Worm (Caenorhabditis elegans) whole organism, L3 larva: ENCODE data around the gene srw-36.

Experiments
- aly-2 ChIP-seq: fragments of 150-350 bp; optimal IDR thresholded peaks from 2 replicates; lab custom pipeline; 2014; ENCODE audit warnings: missing biosample characterization, missing genetic modification characterization
- ama-1 ChIP-seq: fragments of 150-350 bp; optimal IDR thresholded peaks from 2 replicates; lab custom pipeline; 2018
- ceh-16 ChIP-seq: sonication (generic microtip); optimal IDR thresholded peaks from 2 replicates; lab custom pipeline; 2017; ENCODE audit warnings: missing biosample characterization, missing genetic modification characterization
- ceh-28 ChIP-seq: fragments of 150-350 bp; optimal IDR thresholded peaks from 2 replicates; lab custom pipeline; 2014; ENCODE audit warnings: missing biosample characterization, missing genetic modification reagents, missing genetic modification characterization
- ceh-82 ChIP-seq: fragments of 150-350 bp; optimal IDR thresholded peaks from 2 replicates; lab custom pipeline; 2014; ENCODE audit warnings: missing biosample characterization, missing genetic modification characterization
- ceh-9 ChIP-seq: sonication (generic microtip); optimal IDR thresholded peaks from 2 replicates; lab custom pipeline; 2018; ENCODE audit warnings: missing biosample characterization, missing genetic modification characterization
- daf-12 ChIP-seq: fragments of 150-350 bp; optimal IDR thresholded peaks from 2 replicates; lab custom pipeline; 2014; ENCODE audit warnings: missing biosample characterization, missing genetic modification reagents, missing genetic modification characterization
- egl-5 ChIP-seq: fragments of 150-350 bp; optimal IDR thresholded peaks from 2 replicates; lab custom pipeline; 2017; ENCODE audit warnings: missing biosample characterization, missing genetic modification reagents, missing genetic modification characterization, inconsistent platforms
- elt-2 ChIP-seq: sonication (generic microtip); optimal IDR thresholded peaks from 2 replicates; lab custom pipeline; 2016; ENCODE audit warnings: missing genetic modification reagents, mild to moderate bottlenecking, missing genetic modification characterization, missing compliant biosample characterization
- elt-3 ChIP-seq, 3 experiments: fragments of 150-350 bp in 1 of 3; sonication (generic microtip) in 2 of 3; optimal IDR thresholded peaks; 2 replicates in 2 of 3; 4 replicates in 1 of 3; lab custom pipeline; 2014 to 2017; ENCODE audit warnings: missing biosample characterization in 3 of 3, missing genetic modification characterization in 3 of 3
- eor-1 ChIP-seq, 2 experiments: fragments of 150-350 bp; optimal IDR thresholded peaks; 2 replicates each; lab custom pipeline; 2014 to 2018; ENCODE audit warnings: missing biosample characterization in 2 of 2, missing genetic modification characterization in 2 of 2
- fkh-10 ChIP-seq: sonication (generic microtip); optimal IDR thresholded peaks from 2 replicates; lab custom pipeline; 2017; ENCODE audit warnings: missing biosample characterization, missing genetic modification reagents, missing genetic modification characterization
- fos-1 ChIP-seq: fragments of 150-350 bp; optimal IDR thresholded peaks from 2 replicates; lab custom pipeline; 2014; ENCODE audit warnings: missing biosample characterization, missing genetic modification characterization
- hmg-11 ChIP-seq: sonication (generic microtip); optimal IDR thresholded peaks from 2 replicates; lab custom pipeline; 2016; ENCODE audit warnings: missing genetic modification characterization, missing compliant biosample characterization
- jun-1 ChIP-seq: fragments of 150-350 bp; optimal IDR thresholded peaks from 2 replicates; lab custom pipeline; 2014; ENCODE audit warnings: missing biosample characterization, missing genetic modification reagents, missing genetic modification characterization
- lin-15B ChIP-seq: fragments of 150-350 bp; optimal IDR thresholded peaks from 2 replicates; lab custom pipeline; 2014; ENCODE audit warnings: missing biosample characterization, missing genetic modification characterization
- mdl-1 ChIP-seq: fragments of 150-350 bp; optimal IDR thresholded peaks from 2 replicates; lab custom pipeline; 2014; ENCODE audit warnings: missing biosample characterization, missing genetic modification characterization
- mml-1 ChIP-seq: fragments of 150-350 bp; sonication (generic microtip); optimal IDR thresholded peaks from 3 replicates; lab custom pipeline; 2014; ENCODE audit warnings: missing biosample characterization, missing genetic modification characterization
- nfya-1 ChIP-seq: sonication (generic microtip); optimal IDR thresholded peaks from 2 replicates; lab custom pipeline; 2017; ENCODE audit warnings: missing genetic modification characterization, mild to moderate bottlenecking, missing compliant biosample characterization, antibody characterized with exemption, moderate library complexity; ENCODE audit not compliant: insufficient read depth
- nhr-11 ChIP-seq: fragments of 150-350 bp; optimal IDR thresholded peaks from 2 replicates; lab custom pipeline; 2014; ENCODE audit warnings: missing biosample characterization, missing genetic modification characterization
- nhr-12 ChIP-seq: fragments of 150-350 bp; optimal IDR thresholded peaks from 2 replicates; lab custom pipeline; 2014; ENCODE audit warnings: missing biosample characterization, missing genetic modification characterization
- nhr-237 ChIP-seq: fragments of 150-350 bp; optimal IDR thresholded peaks from 2 replicates; lab custom pipeline; 2014; ENCODE audit warnings: missing biosample characterization, missing genetic modification characterization
- nhr-25 ChIP-seq: sonication (generic microtip); optimal IDR thresholded peaks from 2 replicates; lab custom pipeline; 2017; ENCODE audit warnings: missing biosample characterization, missing genetic modification characterization
- nhr-43 ChIP-seq: sonication (generic microtip); optimal IDR thresholded peaks from 2 replicates; lab custom pipeline; 2016; ENCODE audit warnings: mild to moderate bottlenecking, missing genetic modification characterization, missing compliant biosample characterization; ENCODE audit not compliant: poor library complexity, severe bottlenecking
- nhr-67 ChIP-seq: fragments of 150-350 bp; optimal IDR thresholded peaks from 2 replicates; lab custom pipeline; 2014; ENCODE audit warnings: missing biosample characterization, missing genetic modification characterization
- nhr-76 ChIP-seq: fragments of 150-350 bp; sonication (generic microtip); optimal IDR thresholded peaks from 5 replicates; lab custom pipeline; 2014; ENCODE audit warnings: missing biosample characterization, missing genetic modification characterization
- nhr-77 ChIP-seq: fragments of 150-350 bp; optimal IDR thresholded peaks from 2 replicates; lab custom pipeline; 2014; ENCODE audit warnings: missing biosample characterization, missing genetic modification characterization
- pha-4 ChIP-seq: fragments of 150-350 bp; optimal IDR thresholded peaks from 2 replicates; lab custom pipeline; 2014; ENCODE audit warnings: missing biosample characterization, missing genetic modification reagents, missing genetic modification characterization
- pqm-1 ChIP-seq: fragments of 150-350 bp; optimal IDR thresholded peaks from 2 replicates; lab custom pipeline; 2017; ENCODE audit warnings: missing biosample characterization, missing genetic modification characterization, inconsistent platforms
- sea-2 ChIP-seq: fragments of 150-350 bp; sonication (generic microtip); optimal IDR thresholded peaks from 4 replicates; lab custom pipeline; 2014; ENCODE audit warnings: missing biosample characterization, missing genetic modification reagents, missing genetic modification characterization
- skn-1 ChIP-seq: fragments of 150-350 bp; optimal IDR thresholded peaks from 2 replicates; lab custom pipeline; 2014; ENCODE audit warnings: missing biosample characterization, missing genetic modification characterization
- snpc-4 ChIP-seq: fragments of 150-350 bp; optimal IDR thresholded peaks from 2 replicates; lab custom pipeline; 2014; ENCODE audit warnings: missing biosample characterization, missing genetic modification characterization
- unc-39 ChIP-seq: sonication (generic microtip); optimal IDR thresholded peaks from 4 replicates; lab custom pipeline; 2017; ENCODE audit warnings: missing biosample characterization, missing genetic modification characterization
- unc-62 ChIP-seq: fragments of 150-350 bp; sonication (generic microtip); optimal IDR thresholded peaks from 4 replicates; lab custom pipeline; 2014; ENCODE audit warnings: missing biosample characterization, missing genetic modification reagents, missing genetic modification characterization
- ztf-11 ChIP-seq: fragments of 150-350 bp; optimal IDR thresholded peaks from 2 replicates; lab custom pipeline; 2014; ENCODE audit warnings: missing biosample characterization, missing genetic modification characterization

srw-36 gene

DNA sequence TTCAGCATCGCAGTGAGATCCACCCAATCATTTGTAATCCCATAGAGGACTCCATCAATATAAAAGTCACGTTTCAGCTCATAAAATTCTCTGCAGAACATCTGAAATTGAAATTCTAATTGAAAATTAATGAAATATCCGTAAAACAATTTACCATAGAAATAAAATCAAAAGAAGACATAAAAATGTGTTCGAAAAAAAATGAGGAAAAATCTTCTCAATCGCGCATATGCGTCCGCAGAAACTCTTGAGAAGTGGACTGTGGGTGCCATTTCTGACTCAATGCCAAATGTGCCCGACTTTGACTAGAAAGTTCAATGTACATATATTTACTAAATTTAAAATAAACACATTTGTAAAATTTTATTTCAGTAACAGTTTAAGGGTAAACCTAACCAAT is 14.5 kb upstream of the srw-36 start, which contains the start of gene F14F8.9:
Gene F14F8.9 (minus strand): TSS at position 101 of the 400 bp plus-strand sequence.
- TF ChIP-seq elt-2, result no peak
- no peak for TF ChIP-seq ceh-28 (tag; lab: Kevin White, UChicago)
- no peak for TF ChIP-seq snpc-4 (tag; lab: Kevin White, UChicago)
- TF ChIP-seq ceh-82, result no peak
- TF ChIP-seq mml-1, result no peak
- TF ChIP-seq eor-1 (tag; optimal IDR thresholded peaks at IDR 0.05; lab: Kevin White, UChicago), result no peak
- TF ChIP-seq jun-1, result no peak
- TF ChIP-seq sea-2 (GFP tag; lab: Kevin White, UChicago), result no peak
- TF ChIP-seq, all 47 proteins: peak for 0

DNA sequence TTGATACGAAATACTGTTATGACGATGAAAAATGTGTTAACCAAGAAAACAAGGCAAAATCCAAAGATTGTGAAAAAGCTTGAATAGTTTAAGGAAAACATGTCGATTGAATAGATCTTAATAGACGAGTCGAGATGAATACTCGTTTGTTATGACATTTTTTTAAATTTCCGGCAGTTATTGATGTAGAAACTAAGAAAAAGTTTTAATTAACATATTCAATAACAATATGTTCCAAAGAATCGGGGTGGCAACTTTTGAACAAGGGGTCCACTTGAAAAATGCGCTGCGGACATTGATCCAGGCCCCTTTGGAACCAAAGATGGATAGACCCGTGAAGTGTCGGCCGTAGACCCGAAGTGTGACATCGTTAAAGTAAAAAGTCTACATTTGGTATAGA is 11.8 kb upstream of the srw-36 start, which contains the start of gene str-61:
Gene str-61 (minus strand): TSS at position 101 of the 400 bp plus-strand sequence.
- TF ChIP-seq nhr-76 (tag; lab: Kevin White, UChicago) (no peak), ama-1 (lab: Kevin White, UChicago) (no peak), egl-5 (no peak)

DNA sequence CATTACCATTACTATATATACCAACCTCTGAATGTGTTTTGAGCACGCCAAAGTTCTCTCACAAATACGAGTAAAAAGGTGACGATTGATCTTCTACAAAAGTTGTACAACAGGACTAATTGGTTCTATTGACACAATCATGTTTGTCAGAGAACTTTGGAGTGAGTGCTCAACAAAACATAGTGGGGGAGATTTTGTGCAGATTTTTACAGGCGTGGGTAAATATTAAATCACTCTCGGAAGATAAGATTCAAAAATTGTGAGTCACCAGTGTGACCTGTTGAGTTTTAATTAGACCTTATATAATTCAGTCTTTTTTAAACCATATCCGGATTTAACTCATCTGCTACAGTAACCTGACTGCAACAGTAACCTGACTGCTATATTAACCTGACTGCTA is 10.8 kb upstream of the srw-36 start, which contains the start of gene F14F8.8:
Gene F14F8.8 (minus strand): TSS at position 101 of the 400 bp plus-strand sequence.
- TF ChIP-seq egl-5 (no peak), mdl-1 (tag; lab: Kevin White, UChicago) (no peak), eor-1 (tag; optimal IDR thresholded peaks at IDR 0.05; lab: Kevin White, UChicago) (no peak), ama-1 (lab: Kevin White, UChicago) (no peak), unc-39 (no peak), jun-1 (no peak), lin-15B (tag; lab: Kevin White, UChicago) (no peak), nhr-12 (tag; lab: Kevin White, UChicago) (no peak), fkh-10 (no peak), ceh-16 (no peak), nhr-25 (tag; lab: Kevin White, UChicago) (no peak), ceh-9 (tag; lab: Kevin White, UChicago) (no peak), nhr-77 (tag; lab: Kevin White, UChicago) (no peak), mml-1 (no peak)

DNA sequence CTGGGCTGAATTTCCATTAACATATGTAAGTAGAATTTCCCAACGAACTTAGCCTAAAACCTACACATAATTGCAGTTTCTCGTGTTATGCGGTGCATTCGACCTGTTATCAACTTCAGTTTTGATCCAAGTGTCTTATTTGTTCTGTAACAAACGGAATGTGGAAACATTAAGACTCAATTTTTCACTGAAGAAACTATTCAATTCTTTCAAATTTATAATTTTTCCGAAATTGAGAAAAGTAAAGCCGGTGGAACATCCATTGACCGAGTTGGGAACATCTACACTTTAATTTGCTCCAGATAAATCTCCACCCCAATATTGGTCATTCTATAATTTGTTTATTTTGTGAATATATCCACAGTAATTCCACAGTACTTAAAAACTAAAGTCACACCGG is 8.6 kb upstream of the srw-36 start:
- TF ChIP-seq jun-1 (no peak), ceh-28 (tag; lab: Kevin White, UChicago) (no peak), nhr-11 (tag; lab: Kevin White, UChicago) (no peak), nhr-67 (tag; lab: Kevin White, UChicago) (no peak), nhr-25 (tag; lab: Kevin White, UChicago) (no peak), ceh-9 (tag; lab: Kevin White, UChicago) (no peak), elt-3 (tag; optimal IDR thresholded peaks at IDR 0.05; lab: Kevin White, UChicago) (no peak), egl-5 (no peak), ceh-16 (no peak), ztf-11 (tag; lab: Kevin White, UChicago) (no peak), pha-4 (tag; lab: Kevin White, UChicago) (no peak), elt-2 (no peak), unc-62 (GFP tag; lab: Kevin White, UChicago) (no peak)

DNA sequence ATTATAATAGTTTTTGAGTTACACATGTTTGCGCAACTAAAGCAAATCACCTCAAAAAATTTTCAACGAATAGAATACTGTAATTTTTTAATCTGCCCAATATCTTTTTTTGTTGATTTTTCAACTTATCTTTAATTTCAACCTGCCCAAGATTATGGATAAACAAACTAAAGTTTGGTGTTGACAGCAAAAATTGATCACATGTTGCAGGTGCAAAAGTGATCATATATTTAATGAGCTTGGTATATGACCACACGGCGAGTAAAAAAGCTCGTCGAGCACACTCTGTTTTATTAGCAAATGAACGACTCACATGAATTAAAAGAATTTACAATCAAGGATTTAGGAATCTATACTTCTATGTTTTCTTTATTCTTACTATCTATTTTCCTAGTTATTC is 7.4 kb upstream of the srw-36 start, which contains the start of gene srz-1:
Gene srz-1 (plus strand): TSS at position 301 of the 400 bp plus-strand sequence.
- TF ChIP-seq pqm-1 (tag; lab: Kevin White, UChicago) (no peak), aly-2 (tag; lab: Kevin White, UChicago) (no peak), elt-3 (tag; optimal IDR thresholded peaks at IDR 0.05; lab: Kevin White, UChicago) (no peak), jun-1 (no peak), skn-1 (tag; lab: Kevin White, UChicago) (no peak), mdl-1 (tag; lab: Kevin White, UChicago) (no peak), ceh-9 (tag; lab: Kevin White, UChicago) (no peak), fos-1 (tag; lab: Kevin White, UChicago) (no peak), nhr-77 (tag; lab: Kevin White, UChicago) (no peak), hmg-11 (tag; lab: Kevin White, UChicago) (no peak), daf-12 (tag; lab: Kevin White, UChicago) (no peak)

DNA sequence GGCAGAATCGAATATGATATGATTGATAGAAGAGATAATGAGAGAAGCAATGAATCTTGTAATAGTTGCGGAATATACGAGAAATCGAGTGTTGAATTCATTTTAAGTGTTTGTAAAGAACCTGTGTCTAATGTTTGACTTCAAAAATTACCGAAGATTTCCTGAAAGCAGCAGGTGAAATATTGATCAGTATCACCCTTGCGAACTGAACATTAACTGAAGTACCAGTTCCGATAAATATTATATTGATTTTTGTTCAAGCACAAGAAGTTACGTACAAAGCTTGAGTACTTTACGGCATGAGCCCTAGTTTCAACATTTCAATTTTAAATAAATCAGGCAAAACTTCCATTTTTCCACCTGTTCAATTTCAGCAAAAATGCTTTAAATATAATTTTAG is 3.7 kb upstream of the srw-36 start, which contains the start of gene srz-103:
Gene srz-103 (minus strand): TSS at position 101 of the 400 bp plus-strand sequence.
- TF ChIP-seq pha-4 (tag; lab: Kevin White, UChicago) (no peak), nhr-12 (tag; lab: Kevin White, UChicago) (no peak), pqm-1 (tag; lab: Kevin White, UChicago) (no peak), ceh-82 (no peak), unc-39 (no peak), nhr-77 (tag; lab: Kevin White, UChicago) (no peak), nhr-237 (tag; lab: Kevin White, UChicago) (no peak), nfya-1 (tag; lab: Kevin White, UChicago) (no peak), unc-62 (GFP tag; lab: Kevin White, UChicago) (no peak), aly-2 (tag; lab: Kevin White, UChicago) (no peak), nhr-43 (no peak), daf-12 (tag; lab: Kevin White, UChicago) (no peak)
- TF ChIP-seq, all 47 proteins: peak for 0
